Fruit fly (Drosophila melanogaster) whole organism, embryonic: ENCODE data around the gene D.

Experiments
- ATbp ChIP-seq: fragments of 200-800 bp; sonication (Bioruptor generic); optimal IDR thresholded peaks from 2 replicates; lab custom pipeline; 2017; ENCODE audit warnings: missing biosample characterization, mild to moderate bottlenecking, missing genetic modification characterization, missing genetic modification reagents
- CG10654 ChIP-seq: fragments of 200-800 bp; sonication (Bioruptor generic); optimal IDR thresholded peaks from 2 replicates; lab custom pipeline; 2016; ENCODE audit warnings: missing biosample characterization, missing genetic modification characterization
- CG12391 ChIP-seq: fragments of 200-800 bp; sonication (Bioruptor generic); optimal IDR thresholded peaks from 3 replicates; lab custom pipeline; 2018; ENCODE audit warnings: missing biosample characterization, mild to moderate bottlenecking, missing genetic modification characterization, moderate library complexity
- CG13287 ChIP-seq: fragments of 200-800 bp; sonication (Bioruptor generic); IDR thresholded peaks from 2 replicates; pipeline ENCODE4 v1.3.6; 2022; ENCODE audit warnings: missing biosample characterization, missing genetic modification characterization; ENCODE audit not compliant: partially characterized antibody
- CG13894 ChIP-seq: fragments of 200-800 bp; sonication (Bioruptor generic); optimal IDR thresholded peaks from 3 replicates; lab custom pipeline; 2018; ENCODE audit warnings: missing biosample characterization, mild to moderate bottlenecking, missing genetic modification characterization, moderate library complexity
- CG14441 ChIP-seq: fragments of 200-800 bp; sonication (Bioruptor generic); IDR thresholded peaks from 2 replicates; pipeline ENCODE4 v1.3.6; 2022; ENCODE audit warnings: missing biosample characterization, missing genetic modification characterization
- CG14965 ChIP-seq: fragments of 200-800 bp; sonication (Bioruptor generic); optimal IDR thresholded peaks from 2 replicates; lab custom pipeline; 2016; ENCODE audit warnings: missing biosample characterization, missing genetic modification characterization, borderline replicate concordance
- CG17385 ChIP-seq: fragments of 200-800 bp; sonication (Bioruptor generic); optimal IDR thresholded peaks from 3 replicates; lab custom pipeline; 2018; ENCODE audit warnings: missing biosample characterization, mild to moderate bottlenecking, missing genetic modification characterization
- CG18011 ChIP-seq: fragments of 200-800 bp; sonication (Bioruptor generic); optimal IDR thresholded peaks from 2 replicates; lab custom pipeline; 2017; ENCODE audit warnings: missing biosample characterization, missing genetic modification characterization, mild to moderate bottlenecking, moderate library complexity, missing genotype
- CG1832 ChIP-seq: fragments of 200-800 bp; sonication (Bioruptor generic); optimal IDR thresholded peaks from 2 replicates; lab custom pipeline; 2017; ENCODE audit warnings: missing biosample characterization, mild to moderate bottlenecking, missing genetic modification characterization, inconsistent platforms
- CG2120 ChIP-seq: fragments of 200-800 bp; sonication (Bioruptor generic); optimal IDR thresholded peaks from 3 replicates; lab custom pipeline; 2016; ENCODE audit warnings: missing biosample characterization, missing genetic modification characterization
- CG2202 ChIP-seq: fragments of 200-800 bp; sonication (Bioruptor generic); optimal IDR thresholded peaks from 2 replicates; lab custom pipeline; 2018; ENCODE audit warnings: missing biosample characterization, mild to moderate bottlenecking, missing genetic modification characterization
- CG3163 ChIP-seq: fragments of 200-800 bp; sonication (Bioruptor generic); optimal IDR thresholded peaks from 3 replicates; lab custom pipeline; 2016; ENCODE audit warnings: missing biosample characterization, missing genetic modification characterization
- CG32532 ChIP-seq: fragments of 200-800 bp; sonication (Bioruptor generic); IDR thresholded peaks from 2 replicates; pipeline ENCODE4 v1.3.6; 2022; ENCODE audit warnings: missing biosample characterization, missing genetic modification characterization
- CG34422 ChIP-seq: fragments of 200-800 bp; sonication (Bioruptor generic); IDR thresholded peaks from 3 replicates; pipeline ENCODE4 v1.3.6; 2022; ENCODE audit warnings: missing biosample characterization, missing genetic modification characterization
- CG6813 ChIP-seq: fragments of 200-800 bp; sonication (Bioruptor generic); optimal IDR thresholded peaks from 2 replicates; lab custom pipeline; 2017; ENCODE audit warnings: missing biosample characterization, missing genetic modification characterization, mild to moderate bottlenecking, moderate library complexity, missing genetic modification reagents
- CG7928 ChIP-seq: fragments of 200-800 bp; sonication (Bioruptor generic); optimal IDR thresholded peaks from 2 replicates; lab custom pipeline; 2017; ENCODE audit warnings: missing biosample characterization, mild to moderate bottlenecking, missing genetic modification characterization
- D19A ChIP-seq: fragments of 200-800 bp; optimal IDR thresholded peaks from 3 replicates; lab custom pipeline; 2019; ENCODE audit warnings: missing biosample characterization, mild to moderate bottlenecking, missing genetic modification characterization, moderate library complexity
- Ets65A ChIP-seq: fragments of 200-800 bp; sonication (Bioruptor generic); peaks from one replicate; lab custom pipeline; 2016; ENCODE audit warnings: missing biosample characterization, missing genetic modification characterization
- Ets97D ChIP-seq: fragments of 200-800 bp; sonication (Bioruptor generic); optimal IDR thresholded peaks from 3 replicates; lab custom pipeline; 2016; ENCODE audit warnings: missing biosample characterization, missing genetic modification characterization
- Fer3 ChIP-seq: fragments of 200-800 bp; sonication (Bioruptor generic); optimal IDR thresholded peaks from 2 replicates; lab custom pipeline; 2018; ENCODE audit warnings: missing biosample characterization, mild to moderate bottlenecking, missing genetic modification characterization, moderate library complexity
- Max ChIP-seq: fragments of 200-800 bp; sonication (Bioruptor generic); optimal IDR thresholded peaks from 2 replicates; lab custom pipeline; 2016; ENCODE audit warnings: missing biosample characterization, mild to moderate bottlenecking, missing genetic modification characterization
- Meics ChIP-seq: fragments of 200-800 bp; sonication (Bioruptor generic); optimal IDR thresholded peaks from 2 replicates; lab custom pipeline; 2017; ENCODE audit warnings: missing biosample characterization, mild to moderate bottlenecking, missing genetic modification characterization
- Oaz ChIP-seq: fragments of 200-800 bp; sonication (Bioruptor generic); IDR thresholded peaks from 2 replicates; pipeline ENCODE4 v1.3.6; 2022; ENCODE audit warnings: missing biosample characterization, missing genetic modification characterization
- Sox102F ChIP-seq: fragments of 200-800 bp; sonication (Bioruptor generic); optimal IDR thresholded peaks from 2 replicates; lab custom pipeline; 2018; ENCODE audit warnings: missing biosample characterization, mild to moderate bottlenecking, missing genetic modification characterization, moderate library complexity
- Stat92E ChIP-seq, 3 experiments: fragments of >200 bp in 2 of 3; fragments of 200-800 bp in 1 of 3; sonication (Bioruptor generic) in 1 of 3; optimal IDR thresholded peaks; 2 replicates each; lab custom pipeline; 2017 to 2019; ENCODE audit warnings: missing biosample characterization in 3 of 3, missing genetic modification characterization in 3 of 3, mild to moderate bottlenecking in 1 of 3, moderate library complexity in 1 of 3
- ash1 ChIP-seq: fragments of 200-800 bp; sonication (Bioruptor generic); optimal IDR thresholded peaks from 2 replicates; lab custom pipeline; 2018; ENCODE audit warnings: missing biosample characterization, mild to moderate bottlenecking, missing genetic modification characterization
- bsh ChIP-seq, 2 experiments: fragments of 200-800 bp; sonication (Bioruptor generic); optimal IDR thresholded peaks; 2 replicates each; lab custom pipeline; 2017 to 2018; ENCODE audit warnings: mild to moderate bottlenecking in 2 of 2, missing biosample characterization in 2 of 2, missing genetic modification characterization in 2 of 2, moderate library complexity in 1 of 2
- btn ChIP-seq: fragments of 200-800 bp; sonication (Bioruptor generic); optimal IDR thresholded peaks from 2 replicates; lab custom pipeline; 2016; ENCODE audit warnings: missing biosample characterization, missing genetic modification characterization
- cad ChIP-seq: fragments of >200 bp; optimal IDR thresholded peaks from 2 replicates; lab custom pipeline; 2017; ENCODE audit warnings: missing biosample characterization, missing genetic modification characterization
- cwo ChIP-seq: fragments of 200-800 bp; sonication (Bioruptor generic); optimal IDR thresholded peaks from 3 replicates; lab custom pipeline; 2017; ENCODE audit warnings: missing biosample characterization, missing genetic modification characterization, mild to moderate bottlenecking, moderate library complexity, missing genetic modification reagents
- disco-r ChIP-seq: fragments of 200-800 bp; sonication (Bioruptor generic); optimal IDR thresholded peaks from 2 replicates; lab custom pipeline; 2016; ENCODE audit warnings: missing biosample characterization, missing genetic modification characterization
- dmrt99B ChIP-seq: fragments of 200-800 bp; sonication (Bioruptor generic); optimal IDR thresholded peaks from 2 replicates; lab custom pipeline; 2018; ENCODE audit warnings: missing biosample characterization, mild to moderate bottlenecking, missing genetic modification characterization, moderate library complexity
- emc ChIP-seq: fragments of 200-800 bp; sonication (Bioruptor generic); optimal IDR thresholded peaks from 2 replicates; lab custom pipeline; 2016; ENCODE audit warnings: missing biosample characterization, missing genetic modification characterization
- en ChIP-seq: fragments of 200-800 bp; sonication (Bioruptor generic); optimal IDR thresholded peaks from 2 replicates; lab custom pipeline; 2016; ENCODE audit warnings: missing biosample characterization, missing genetic modification characterization
- eve ChIP-seq, 2 experiments: fragments of >200 bp; optimal IDR thresholded peaks; 2 replicates each; lab custom pipeline; 2017; ENCODE audit warnings: missing biosample characterization in 2 of 2, missing genetic modification characterization in 2 of 2
- gcm ChIP-seq: fragments of 200-800 bp; sonication (Bioruptor generic); optimal IDR thresholded peaks from 2 replicates; lab custom pipeline; 2019; ENCODE audit warnings: missing biosample characterization, mild to moderate bottlenecking, missing genetic modification characterization, moderate library complexity
- ham ChIP-seq: fragments of 200-800 bp; sonication (Bioruptor generic); IDR thresholded peaks from 2 replicates; pipeline ENCODE4 v1.3.6; 2022; ENCODE audit warnings: missing biosample characterization, missing genetic modification characterization
- lab ChIP-seq: fragments of 200-800 bp; sonication (Bioruptor generic); optimal IDR thresholded peaks from 3 replicates; lab custom pipeline; 2017; ENCODE audit warnings: missing biosample characterization, missing genetic modification characterization, mild to moderate bottlenecking, moderate library complexity, missing genetic modification reagents
- lilli ChIP-seq: fragments of 200-800 bp; sonication (Bioruptor generic); optimal IDR thresholded peaks from 3 replicates; lab custom pipeline; 2016; ENCODE audit warnings: missing biosample characterization, missing genetic modification characterization
- mam ChIP-seq: fragments of 200-800 bp; sonication (Bioruptor generic); optimal IDR thresholded peaks from 3 replicates; lab custom pipeline; 2016; ENCODE audit warnings: missing biosample characterization, missing genetic modification characterization
- nerfin-1 ChIP-seq: fragments of 200-800 bp; sonication (Bioruptor generic); optimal IDR thresholded peaks from 3 replicates; lab custom pipeline; 2019; ENCODE audit warnings: missing biosample characterization, mild to moderate bottlenecking, missing genetic modification characterization, moderate library complexity
- pb ChIP-seq: fragments of 200-800 bp; sonication (Bioruptor generic); optimal IDR thresholded peaks from 3 replicates; lab custom pipeline; 2016; ENCODE audit warnings: missing biosample characterization, missing genetic modification characterization
- pfk ChIP-seq: fragments of 200-800 bp; sonication (Bioruptor generic); optimal IDR thresholded peaks from 2 replicates; lab custom pipeline; 2018; ENCODE audit warnings: missing biosample characterization, mild to moderate bottlenecking, missing genetic modification characterization, moderate library complexity
- sima ChIP-seq: fragments of 200-800 bp; sonication (Bioruptor generic); optimal IDR thresholded peaks from 2 replicates; lab custom pipeline; 2016; ENCODE audit warnings: missing biosample characterization, missing genetic modification characterization
- slbo ChIP-seq: fragments of 200-800 bp; sonication (Bioruptor generic); IDR thresholded peaks from 2 replicates; pipeline ENCODE4 v1.3.6; 2022; ENCODE audit warnings: missing biosample characterization, missing genetic modification characterization
- slou ChIP-seq: fragments of 200-800 bp; sonication (Bioruptor generic); optimal IDR thresholded peaks from 3 replicates; lab custom pipeline; 2016; ENCODE audit warnings: missing biosample characterization, missing genetic modification characterization
- tx ChIP-seq: fragments of 200-800 bp; sonication (Bioruptor generic); optimal IDR thresholded peaks from 2 replicates; lab custom pipeline; 2016; ENCODE audit warnings: missing biosample characterization, missing genetic modification characterization
- yki ChIP-seq: fragments of >200 bp; optimal IDR thresholded peaks from 3 replicates; lab custom pipeline; 2018

D gene

dm6 chr3L:14204659-14205568 lies 26.5 kb upstream of the D start (continued):
- TF ChIP-seq CG18011 (GFP tag; lab: Kevin White, UChicago): no peak
- no peak for TF ChIP-seq btn (GFP tag; lab: Kevin White, UChicago)
- TF ChIP-seq D19A (tag; lab: Kevin White, UChicago): peak; percentile 25
- no peak for TF ChIP-seq ATbp (GFP tag; lab: Kevin White, UChicago)
- TF ChIP-seq Oaz (GFP tag; lab: Robert Waterston, UW): no peak
- no peak for TF ChIP-seq Stat92E (GFP tag; optimal IDR thresholded peaks at IDR 0.05; lab: Kevin White, UChicago)
- no peak for TF ChIP-seq CG10654 (GFP tag; lab: Kevin White, UChicago)
- TF ChIP-seq tx (GFP tag; lab: Kevin White, UChicago): no peak
- TF ChIP-seq CG34422 (GFP tag; lab: Robert Waterston, UW): no peak
- TF ChIP-seq CG32532 (GFP tag; lab: Robert Waterston, UW): peak; percentile 53; the same call in 1 of the 2 replicates
- TF ChIP-seq CG17385 (GFP tag; lab: Kevin White, UChicago): no peak
- TF ChIP-seq CG13894 (tag; lab: Kevin White, UChicago): peak; percentile 44
- TF ChIP-seq pb (GFP tag; lab: Kevin White, UChicago): no peak
- TF ChIP-seq Ets65A (GFP tag; lab: Kevin White, UChicago): no peak
- TF ChIP-seq bsh (GFP tag; optimal IDR thresholded peaks at IDR 0.05; lab: Kevin White, UChicago): no peak
- peak; percentile 50 for TF ChIP-seq Meics
- TF ChIP-seq dmrt99B (tag; lab: Kevin White, UChicago): peak; percentile 40
- TF ChIP-seq CG13287 (GFP tag; lab: Robert Waterston, UW): peak; percentile 49; the same call in 1 of the 2 replicates
- TF ChIP-seq ash1 (GFP tag; lab: Kevin White, UChicago): no peak
- TF ChIP-seq emc: no peak
- no peak for TF ChIP-seq CG14965 (GFP tag; lab: Kevin White, UChicago)
- no peak for TF ChIP-seq CG7928
- peak; percentile 40 for TF ChIP-seq lab (GFP tag; lab: Kevin White, UChicago)
- no peak for TF ChIP-seq CG3163
- peak; percentile 62 for TF ChIP-seq Sox102F (GFP tag; lab: Kevin White, UChicago)
- no peak for TF ChIP-seq pfk
- no peak for TF ChIP-seq gcm (GFP tag; lab: Kevin White, UChicago)
- peak; percentile 63 for TF ChIP-seq CG12391 (tag; lab: Kevin White, UChicago)
- TF ChIP-seq ham: no peak
- no peak for TF ChIP-seq CG2120 (GFP tag; lab: Kevin White, UChicago)
- peak; percentile 12 for TF ChIP-seq cad (GFP tag; lab: Kevin White, UChicago)
- no peak for TF ChIP-seq eve (GFP tag; optimal IDR thresholded peaks at IDR 0.05; lab: Kevin White, UChicago)
- TF ChIP-seq sima (GFP tag; lab: Kevin White, UChicago): no peak
- TF ChIP-seq Ets97D (GFP tag; lab: Kevin White, UChicago): no peak
- no peak for TF ChIP-seq lilli (GFP tag; lab: Kevin White, UChicago)
- no peak for TF ChIP-seq yki
- TF ChIP-seq CG2202 (tag; lab: Kevin White, UChicago): no peak
- TF ChIP-seq cwo (GFP tag; lab: Kevin White, UChicago): peak; percentile 26
- TF ChIP-seq Max (GFP tag; lab: Kevin White, UChicago): no peak
- no peak for TF ChIP-seq en (GFP tag; lab: Kevin White, UChicago)
- TF ChIP-seq nerfin-1 (tag; lab: Kevin White, UChicago): peak; percentile 30
- TF ChIP-seq slbo (GFP tag; lab: Robert Waterston, UW): no peak; the same call in 1 of the 2 replicates
- TF ChIP-seq Fer3: peak; percentile 8
- no peak for TF ChIP-seq CG1832 (GFP tag; lab: Kevin White, UChicago)
- TF ChIP-seq CG14441 (GFP tag; lab: Robert Waterston, UW): 0 out of 2 replicates have a peak, but pooled peaks have one; percentile 22
- peak; percentile 22 for TF ChIP-seq CG6813 (GFP tag; lab: Kevin White, UChicago)
- TF ChIP-seq disco-r (GFP tag; lab: Kevin White, UChicago): no peak
- no peak for TF ChIP-seq mam (GFP tag; lab: Kevin White, UChicago)
- TF ChIP-seq slou (GFP tag; lab: Kevin White, UChicago): no peak
